Worm (Caenorhabditis elegans): ENCODE data around the gene hcf-1.

DNA sequence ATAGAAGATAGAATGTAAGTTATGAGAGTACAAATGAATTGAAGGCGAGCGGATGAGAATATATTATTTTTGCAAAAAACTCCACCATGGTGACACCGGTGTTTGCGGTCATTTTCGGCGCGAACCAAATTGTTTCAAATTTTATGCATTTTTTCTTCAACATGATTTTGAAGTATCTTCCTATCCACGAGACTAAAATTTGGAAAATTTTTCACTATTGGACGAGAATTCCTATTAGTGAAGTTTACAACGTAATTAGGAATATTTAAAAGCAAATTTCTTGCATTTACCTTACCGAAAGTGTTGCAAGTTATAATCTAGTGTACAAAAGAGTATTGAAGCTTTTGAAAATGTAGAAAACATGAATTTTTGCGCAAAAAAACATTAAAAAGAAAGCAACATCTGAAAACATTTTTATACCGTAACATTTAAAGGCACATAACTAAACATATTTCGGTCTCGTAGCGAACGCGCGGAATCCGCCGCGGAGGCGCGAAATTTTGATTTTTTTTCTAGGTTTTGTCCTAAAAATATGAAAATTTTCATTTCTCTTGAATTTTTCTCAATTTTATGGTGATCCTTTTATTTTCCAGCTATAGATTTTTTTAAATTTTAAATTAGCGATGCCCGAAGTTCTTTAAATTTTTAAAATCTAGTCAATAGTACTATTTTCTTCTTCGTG, 22.5 kb upstream of the hcf-1 start, which contains the start of gene sgo-1:
- TF ChIP-seq snpc-4 (tag; optimal IDR thresholded peaks at IDR 0.05), result no peak
- no peak for TF ChIP-seq pha-4 (tag; optimal IDR thresholded peaks at IDR 0.05)
- no peak for TF ChIP-seq nhr-76 (tag; optimal IDR thresholded peaks at IDR 0.05)
- no peak for TF ChIP-seq elt-3 (tag; optimal IDR thresholded peaks at IDR 0.05)
- no peak for TF ChIP-seq pqm-1 (tag; optimal IDR thresholded peaks at IDR 0.05)
- TF ChIP-seq ama-1 (optimal IDR thresholded peaks at IDR 0.05), result no peak
- TF ChIP-seq fkh-10 (GFP tag; optimal IDR thresholded peaks at IDR 0.05), result no peak
- no peak for TF ChIP-seq hmg-11 (tag; optimal IDR thresholded peaks at IDR 0.05)
- no peak for TF ChIP-seq R02D3.7 (tag; optimal IDR thresholded peaks at IDR 0.05)
- TF ChIP-seq nhr-25 (tag; optimal IDR thresholded peaks at IDR 0.05), result no peak
- no peak for TF ChIP-seq sea-2 (GFP tag; optimal IDR thresholded peaks at IDR 0.05)
- no peak for TF ChIP-seq aly-2 (tag; optimal IDR thresholded peaks at IDR 0.05)
- TF ChIP-seq mdl-1 (tag; optimal IDR thresholded peaks at IDR 0.05), result no peak
